In genomic region chr3L:14145666-14146314, dm6 we compare ENCODE assay signal across 3 fruit fly cellular contexts.
A peak's percentile ranks its signal among the peaks of the same experiment; 100 is the strongest.
TF ChIP-seq lines count a peak whose summit lies in the region.

No protein-coding gene starts in this region.

TF ChIP-seq in whole organism, embryonic, 481 proteins besides CTCF, POLR2A, EP300 and RAD21 (continued from another document and continues in another):
- TF ChIP-seq CG16813 (GFP tag; IDR thresholded peaks at IDR 0.05; lab: Robert Waterston, UW; ENCODE audit: partially characterized antibody) = 0 out of 3 replicates have a peak, but pooled peaks have one; percentile 12
- no peak for TF ChIP-seq CG7839 (tag; optimal IDR thresholded peaks at IDR 0.05; lab: Kevin White, UChicago)
- TF ChIP-seq CG4424 (GFP tag; optimal IDR thresholded peaks at IDR 0.05; lab: Kevin White, UChicago) = peak; percentile 14
- no peak for TF ChIP-seq ind (GFP tag; optimal IDR thresholded peaks at IDR 0.05; lab: Kevin White, UChicago)
- no peak for TF ChIP-seq pnt (GFP tag; optimal IDR thresholded peaks at IDR 0.05; lab: Kevin White, UChicago)
- TF ChIP-seq CG31441 (GFP tag; IDR thresholded peaks at IDR 0.05; lab: Robert Waterston, UW) = peak; percentile 40
- TF ChIP-seq Bteb2 (GFP tag; optimal IDR thresholded peaks at IDR 0.05; lab: Kevin White, UChicago) = no peak
- TF ChIP-seq CG14710 (tag; optimal IDR thresholded peaks at IDR 0.05; lab: Kevin White, UChicago) = peak; percentile 58
- TF ChIP-seq CG43689 (GFP tag; IDR thresholded peaks at IDR 0.05; lab: Robert Waterston, UW) = no peak
- no peak for TF ChIP-seq bowl (GFP tag; IDR thresholded peaks at IDR 0.05; lab: Robert Waterston, UW)
- peak; percentile 42 for TF ChIP-seq Sox100B (GFP tag; optimal IDR thresholded peaks at IDR 0.05; lab: Kevin White, UChicago)
- no peak for TF ChIP-seq her (GFP tag; optimal IDR thresholded peaks at IDR 0.05; lab: Kevin White, UChicago)
- peak; percentile 42 for TF ChIP-seq trem (tag; optimal IDR thresholded peaks at IDR 0.05; lab: Kevin White, UChicago)
- peak; percentile 58; the same call in 1 of the 2 replicates for TF ChIP-seq Awh (GFP tag; IDR thresholded peaks at IDR 0.05; lab: Robert Waterston, UW)
- TF ChIP-seq CG18476 (GFP tag; optimal IDR thresholded peaks at IDR 0.05; lab: Kevin White, UChicago) = no peak
- TF ChIP-seq phol (tag; optimal IDR thresholded peaks at IDR 0.05; lab: Kevin White, UChicago) = peak; percentile 49
- no peak for TF ChIP-seq CG14441 (GFP tag; IDR thresholded peaks at IDR 0.05; lab: Robert Waterston, UW)
- TF ChIP-seq tin (GFP tag; optimal IDR thresholded peaks at IDR 0.05; lab: Kevin White, UChicago) = no peak
- TF ChIP-seq CG17361 (GFP tag; IDR thresholded peaks at IDR 0.05; lab: Robert Waterston, UW) = peak; percentile 48; the same call in 1 of the 3 replicates
- TF ChIP-seq pros (GFP tag; optimal IDR thresholded peaks at IDR 0.05; lab: Kevin White, UChicago) = no peak
- TF ChIP-seq nom (GFP tag; optimal IDR thresholded peaks at IDR 0.05; lab: Kevin White, UChicago) = peak; percentile 28
- peak; percentile 68 for TF ChIP-seq CG10979 (tag; optimal IDR thresholded peaks at IDR 0.05; lab: Kevin White, UChicago)
- no peak for TF ChIP-seq CG4854 (GFP tag; optimal IDR thresholded peaks at IDR 0.05; lab: Kevin White, UChicago)
- no peak for TF ChIP-seq Dll (GFP tag; IDR thresholded peaks at IDR 0.05; lab: Robert Waterston, UW; ENCODE audit: partially characterized antibody)
- no peak for TF ChIP-seq Dbx (GFP tag; IDR thresholded peaks at IDR 0.05; lab: Robert Waterston, UW)
- TF ChIP-seq CG17829 (tag; optimal IDR thresholded peaks at IDR 0.05; lab: Kevin White, UChicago) = peak; percentile 28
- TF ChIP-seq CG32532 (GFP tag; IDR thresholded peaks at IDR 0.05; lab: Robert Waterston, UW) = no peak
- no peak for TF ChIP-seq ase (GFP tag; IDR thresholded peaks at IDR 0.05; lab: Robert Waterston, UW)
- TF ChIP-seq CG10267 (tag; optimal IDR thresholded peaks at IDR 0.05; lab: Kevin White, UChicago) = peak; percentile 57
- no peak for TF ChIP-seq Asciz (GFP tag; optimal IDR thresholded peaks at IDR 0.05; lab: Kevin White, UChicago)
- TF ChIP-seq nmo (GFP tag; optimal IDR thresholded peaks at IDR 0.05; lab: Kevin White, UChicago) = peak; percentile 61
- no peak for TF ChIP-seq Atf6 (GFP tag; IDR thresholded peaks at IDR 0.05; lab: Robert Waterston, UW)
- TF ChIP-seq CG16779 (GFP tag; IDR thresholded peaks at IDR 0.05; lab: Robert Waterston, UW) = no peak
- no peak for TF ChIP-seq gce (GFP tag; IDR thresholded peaks at IDR 0.05; lab: Robert Waterston, UW)
- no peak for TF ChIP-seq tio (GFP tag; optimal IDR thresholded peaks at IDR 0.05; lab: Kevin White, UChicago)
- TF ChIP-seq dmrt99B (tag; optimal IDR thresholded peaks at IDR 0.05; lab: Kevin White, UChicago) = peak; percentile 44
- TF ChIP-seq Stat92E (GFP tag; optimal IDR thresholded peaks at IDR 0.05; lab: Kevin White, UChicago) = no peak
- TF ChIP-seq ssp (GFP tag; IDR thresholded peaks at IDR 0.05; lab: Robert Waterston, UW) = no peak
- TF ChIP-seq zfh2 (GFP tag; optimal IDR thresholded peaks at IDR 0.05; lab: Kevin White, UChicago) = no peak
- TF ChIP-seq nau (GFP tag; optimal IDR thresholded peaks at IDR 0.05; lab: Kevin White, UChicago) = no peak
- TF ChIP-seq vnd (GFP tag; IDR thresholded peaks at IDR 0.05; lab: Robert Waterston, UW; ENCODE audit: partially characterized antibody) = no peak
- TF ChIP-seq D19A (tag; optimal IDR thresholded peaks at IDR 0.05; lab: Kevin White, UChicago) = peak; percentile 48
- peak; percentile 30 for TF ChIP-seq CG2712 (tag; optimal IDR thresholded peaks at IDR 0.05; lab: Kevin White, UChicago)
- TF ChIP-seq lilli (GFP tag; optimal IDR thresholded peaks at IDR 0.05; lab: Kevin White, UChicago) = no peak
- no peak for TF ChIP-seq Dek (tag; optimal IDR thresholded peaks at IDR 0.05; lab: Kevin White, UChicago)

TF ChIP-seq in whole organism, prepupa, 60 proteins besides CTCF, POLR2A, EP300 and RAD21 (continued from another document):
- TF ChIP-seq Ets21C (GFP tag; optimal IDR thresholded peaks at IDR 0.05; lab: Kevin White, UChicago) (no peak), CG6276 (GFP tag; optimal IDR thresholded peaks at IDR 0.05; lab: Kevin White, UChicago) (peak; percentile 40), svp (GFP tag; lab: Kevin White, UChicago) (peak; percentile 77), CG8119 (GFP tag; IDR thresholded peaks at IDR 0.05; lab: Robert Waterston, UW) (no peak), CG3032 (tag; optimal IDR thresholded peaks at IDR 0.05; lab: Kevin White, UChicago) (peak; percentile 25), CG6854 (GFP tag; optimal IDR thresholded peaks at IDR 0.05; lab: Kevin White, UChicago) (no peak), Gug (GFP tag; IDR thresholded peaks at IDR 0.05; lab: Robert Waterston, UW) (no peak), CG32006 (GFP tag; optimal IDR thresholded peaks at IDR 0.05; lab: Kevin White, UChicago) (peak; percentile 18), Smox (GFP tag; optimal IDR thresholded peaks at IDR 0.05; lab: Kevin White, UChicago) (peak; percentile 40), salr (GFP tag; optimal IDR thresholded peaks at IDR 0.05; lab: Kevin White, UChicago) (no peak), CG6808 (GFP tag; optimal IDR thresholded peaks at IDR 0.05; lab: Kevin White, UChicago) (peak; percentile 64), cyc (GFP tag; optimal IDR thresholded peaks at IDR 0.05; lab: Kevin White, UChicago) (peak; percentile 12), Hr39 (GFP tag; optimal IDR thresholded peaks at IDR 0.05; lab: Kevin White, UChicago) (peak; percentile 2), Eip75B (GFP tag; optimal IDR thresholded peaks at IDR 0.05; lab: Kevin White, UChicago) (no peak), acj6 (GFP tag; optimal IDR thresholded peaks at IDR 0.05; lab: Kevin White, UChicago) (no peak), CG6163 (GFP tag; IDR thresholded peaks at IDR 0.05; lab: Robert Waterston, UW) (no peak), CG16779 (tag; optimal IDR thresholded peaks at IDR 0.05; lab: Kevin White, UChicago) (no peak), esn (GFP tag; optimal IDR thresholded peaks at IDR 0.05; lab: Kevin White, UChicago) (peak; percentile 49), topi (GFP tag; optimal IDR thresholded peaks at IDR 0.05; lab: Kevin White, UChicago) (peak; percentile 42), lz (GFP tag; optimal IDR thresholded peaks at IDR 0.05; lab: Kevin White, UChicago) (no peak), CG15336 (GFP tag; IDR thresholded peaks at IDR 0.05; lab: Robert Waterston, UW) (no peak), OdsH (GFP tag; optimal IDR thresholded peaks at IDR 0.05; lab: Kevin White, UChicago) (peak; percentile 4), CG11294 (GFP tag; IDR thresholded peaks at IDR 0.05; lab: Robert Waterston, UW) (no peak), CG3919 (GFP tag; optimal IDR thresholded peaks at IDR 0.05; lab: Kevin White, UChicago) (peak; percentile 54), spab (GFP tag; optimal IDR thresholded peaks at IDR 0.05; lab: Kevin White, UChicago) (peak; percentile 75), Met (GFP tag; optimal IDR thresholded peaks at IDR 0.05; lab: Kevin White, UChicago) (peak; percentile 57), CG10669 (GFP tag; optimal IDR thresholded peaks at IDR 0.05; lab: Kevin White, UChicago) (peak; percentile 56), achi (GFP tag; optimal IDR thresholded peaks at IDR 0.05; lab: Kevin White, UChicago) (peak; percentile 1), CG6792 (GFP tag; optimal IDR thresholded peaks at IDR 0.05; lab: Kevin White, UChicago) (peak; percentile 5), Hr4 (GFP tag; optimal IDR thresholded peaks at IDR 0.05; lab: Kevin White, UChicago) (no peak), dac (GFP tag; optimal IDR thresholded peaks at IDR 0.05; lab: Kevin White, UChicago) (no peak), CG1621 (tag; optimal IDR thresholded peaks at IDR 0.05; lab: Kevin White, UChicago) (no peak), pdm3 (GFP tag; optimal IDR thresholded peaks at IDR 0.05; lab: Kevin White, UChicago) (no peak), CG7368 (GFP tag; optimal IDR thresholded peaks at IDR 0.05; lab: Kevin White, UChicago) (peak; percentile 17), fkh (GFP tag; optimal IDR thresholded peaks at IDR 0.05; lab: Kevin White, UChicago) (no peak), Sox15 (GFP tag; optimal IDR thresholded peaks at IDR 0.05; lab: Kevin White, UChicago) (no peak)

TF ChIP-seq in whole organism, wandering third instar larva, 38 proteins besides CTCF, POLR2A, EP300 and RAD21 (continued from another document):
- TF ChIP-seq psq (GFP tag; optimal IDR thresholded peaks at IDR 0.05; lab: Kevin White, UChicago) (peak; percentile 21), Hr78 (GFP tag; optimal IDR thresholded peaks at IDR 0.05; lab: Kevin White, UChicago) (no peak), woc (GFP tag; optimal IDR thresholded peaks at IDR 0.05; lab: Kevin White, UChicago) (no peak), fru (GFP tag; optimal IDR thresholded peaks at IDR 0.05; lab: Kevin White, UChicago) (peak; percentile 1)
